Worm (Caenorhabditis elegans) whole organism, young adult: ENCODE measurements around the gene ZK757.1.

ENCODE experiments used
- B0019.2 ChIP-seq: fragments of 200-800 bp; sonication (Bioruptor generic); conservative IDR thresholded peaks from 2 replicates; pipeline ENCODE4 v1.3.6; 2022; ENCODE audit warnings: missing genetic modification reagents, missing genetic modification characterization, missing compliant biosample characterization
- B0035.1 ChIP-seq: sonication (generic microtip); optimal IDR thresholded peaks from 2 replicates; lab custom pipeline; 2016; ENCODE audit warnings: missing genetic modification characterization, mild to moderate bottlenecking, missing compliant biosample characterization, missing genotype, missing genetic modification reagents
- B0261.1 ChIP-seq: sonication (generic microtip); optimal IDR thresholded peaks from 2 replicates; lab custom pipeline; 2016; ENCODE audit warnings: mild to moderate bottlenecking, missing genetic modification characterization, moderate library complexity, missing compliant biosample characterization
- F10E7.11 ChIP-seq: sonication (generic microtip); optimal IDR thresholded peaks from 2 replicates; lab custom pipeline; 2017; ENCODE audit warnings: mild to moderate bottlenecking, missing genetic modification characterization, moderate library complexity, missing compliant biosample characterization
- F49E8.2 ChIP-seq: sonication (generic microtip); optimal IDR thresholded peaks from 3 replicates; lab custom pipeline; 2017; ENCODE audit warnings: missing genetic modification characterization, mild to moderate bottlenecking, missing compliant biosample characterization, antibody characterized with exemption, moderate library complexity; ENCODE audit not compliant: insufficient read depth
- K12H6.12 ChIP-seq: fragments of 200-800 bp; sonication (Bioruptor generic); optimal IDR thresholded peaks from 2 replicates; lab custom pipeline; 2018; ENCODE audit warnings: mild to moderate bottlenecking, missing genetic modification characterization, missing compliant biosample characterization
- T26A5.8 ChIP-seq: sonication (generic microtip); optimal IDR thresholded peaks from 2 replicates; lab custom pipeline; 2016; ENCODE audit warnings: missing genetic modification characterization, missing compliant biosample characterization
- atf-7 ChIP-seq: sonication (generic microtip); optimal IDR thresholded peaks from 2 replicates; lab custom pipeline; 2017; ENCODE audit warnings: mild to moderate bottlenecking, missing genetic modification characterization, missing compliant biosample characterization
- athp-1 ChIP-seq: sonication (generic microtip); optimal IDR thresholded peaks from 2 replicates; lab custom pipeline; 2017; ENCODE audit warnings: mild to moderate bottlenecking, missing genetic modification characterization, missing compliant biosample characterization
- bed-2 ChIP-seq: fragments of 200-800 bp; sonication (Bioruptor generic); IDR thresholded peaks from 2 replicates; pipeline ENCODE4 v1.3.6; 2022; ENCODE audit warnings: missing genetic modification reagents, missing genetic modification characterization, missing compliant biosample characterization
- cebp-1 ChIP-seq, 2 experiments: fragments of 200-800 bp in 1 of 2; sonication (Bioruptor generic) in 1 of 2; sonication (generic microtip) in 1 of 2; IDR thresholded peaks in 1 of 2; optimal IDR thresholded peaks in 1 of 2; 2 replicates each; pipeline versions ENCODE4 v1.3.6 to Lab custom; 2017 to 2022; ENCODE audit warnings: missing compliant biosample characterization in 2 of 2, missing genetic modification characterization in 2 of 2, mild to moderate bottlenecking in 1 of 2, missing genetic modification reagents in 1 of 2, moderate library complexity in 1 of 2
- cebp-2 ChIP-seq: fragments of 200-800 bp; sonication (Bioruptor generic); IDR thresholded peaks from 2 replicates; pipeline ENCODE4 v1.3.6; 2022; ENCODE audit warnings: missing genetic modification characterization, missing compliant biosample characterization
- ceh-100 ChIP-seq: fragments of 200-800 bp; sonication (Bioruptor generic); IDR thresholded peaks from 2 replicates; pipeline ENCODE4 v1.3.6; 2022; ENCODE audit warnings: missing genetic modification reagents, missing genetic modification characterization, missing compliant biosample characterization
- ceh-27 ChIP-seq: fragments of 200-800 bp; sonication (Bioruptor generic); optimal IDR thresholded peaks from 2 replicates; lab custom pipeline; 2018; ENCODE audit warnings: mild to moderate bottlenecking, missing genetic modification characterization, moderate library complexity, missing compliant biosample characterization
- ceh-58 ChIP-seq: fragments of 200-800 bp; sonication (Bioruptor generic); IDR thresholded peaks from 2 replicates; pipeline ENCODE4 v1.3.6; 2022; ENCODE audit warnings: missing genetic modification characterization, missing compliant biosample characterization
- ceh-91 ChIP-seq: fragments of 200-800 bp; sonication (Bioruptor generic); IDR thresholded peaks from 2 replicates; pipeline ENCODE4 v1.3.6; 2022; ENCODE audit warnings: missing genetic modification reagents, missing genetic modification characterization, missing compliant biosample characterization
- chd-7 ChIP-seq: sonication (generic microtip); optimal IDR thresholded peaks from 2 replicates; lab custom pipeline; 2016; ENCODE audit warnings: mild to moderate bottlenecking, missing genetic modification characterization, moderate library complexity, missing compliant biosample characterization
- fkh-3 ChIP-seq: sonication (generic microtip); optimal IDR thresholded peaks from 2 replicates; lab custom pipeline; 2016; ENCODE audit warnings: mild to moderate bottlenecking, missing genetic modification characterization, missing compliant biosample characterization
- hlh-26 ChIP-seq: fragments of 200-800 bp; sonication (Bioruptor generic); conservative IDR thresholded peaks from 2 replicates; pipeline ENCODE4 v1.3.6; 2022; ENCODE audit warnings: missing genetic modification reagents, missing genetic modification characterization, missing compliant biosample characterization
- hmg-1.2 ChIP-seq: fragments of 200-800 bp; sonication (Bioruptor generic); IDR thresholded peaks from 2 replicates; pipeline ENCODE4 v1.3.6; 2022; ENCODE audit warnings: missing genetic modification reagents, missing genetic modification characterization, missing compliant biosample characterization
- hsf-1 ChIP-seq: fragments of 200-800 bp; sonication (Bioruptor generic); IDR thresholded peaks from 2 replicates; pipeline ENCODE4 v1.3.6; 2022; ENCODE audit warnings: missing genetic modification reagents, missing genetic modification characterization, missing compliant biosample characterization
- lag-1 ChIP-seq: fragments of 200-800 bp; sonication (Bioruptor generic); IDR thresholded peaks from 2 replicates; pipeline ENCODE4 v1.3.6; 2022; ENCODE audit warnings: missing genetic modification reagents, missing genetic modification characterization, missing compliant biosample characterization
- let-526 ChIP-seq: fragments of 200-800 bp; sonication (Bioruptor generic); IDR thresholded peaks from 2 replicates; pipeline ENCODE4 v1.3.6; 2022; ENCODE audit warnings: missing genetic modification reagents, missing genetic modification characterization, missing compliant biosample characterization
- let-607 ChIP-seq, 2 experiments: fragments of 200-800 bp in 1 of 2; sonication (Bioruptor generic) in 1 of 2; sonication (generic microtip) in 1 of 2; optimal IDR thresholded peaks; 2 replicates each; lab custom pipeline; 2016 to 2018; ENCODE audit warnings: mild to moderate bottlenecking in 2 of 2, missing compliant biosample characterization in 2 of 2, missing genetic modification characterization in 2 of 2, moderate library complexity in 2 of 2, missing genotype in 1 of 2
- lin-35 ChIP-seq, 3 experiments: fragments of 150-350 bp in 2 of 3; sonication (generic microtip) in 1 of 3; optimal IDR thresholded peaks; 2 replicates each; lab custom pipeline; 2014 to 2018; ENCODE audit warnings: missing biosample characterization in 3 of 3, missing genetic modification characterization in 3 of 3, missing genetic modification reagents in 3 of 3
- madf-6 ChIP-seq: fragments of 200-800 bp; sonication (Bioruptor generic); IDR thresholded peaks from 2 replicates; pipeline ENCODE4 v1.3.6; 2022; ENCODE audit warnings: missing genetic modification reagents, missing genetic modification characterization, missing compliant biosample characterization
- madf-8 ChIP-seq: fragments of 200-800 bp; sonication (Bioruptor generic); conservative IDR thresholded peaks from 2 replicates; pipeline ENCODE4 v1.3.6; 2022; ENCODE audit warnings: missing genetic modification reagents, missing genetic modification characterization, missing compliant biosample characterization
- mel-28 ChIP-seq: sonication (generic microtip); optimal IDR thresholded peaks from 2 replicates; lab custom pipeline; 2016; ENCODE audit warnings: borderline replicate concordance, mild to moderate bottlenecking, missing genetic modification characterization, missing compliant biosample characterization
- nfyb-1 ChIP-seq: fragments of 200-800 bp; sonication (Bioruptor generic); IDR thresholded peaks from 2 replicates; pipeline ENCODE4 v1.3.6; 2022; ENCODE audit warnings: missing genetic modification reagents, missing genetic modification characterization, missing compliant biosample characterization
- nhr-179 ChIP-seq: sonication (generic microtip); optimal IDR thresholded peaks from 2 replicates; lab custom pipeline; 2016; ENCODE audit warnings: mild to moderate bottlenecking, missing genetic modification characterization, missing compliant biosample characterization
- nhr-90 ChIP-seq: sonication (generic microtip); optimal IDR thresholded peaks from 2 replicates; lab custom pipeline; 2016; ENCODE audit warnings: missing genotype, mild to moderate bottlenecking, missing genetic modification characterization, missing compliant biosample characterization
- pbrm-1 ChIP-seq: fragments of 200-800 bp; sonication (Bioruptor generic); IDR thresholded peaks from 2 replicates; pipeline ENCODE4 v1.3.6; 2022; ENCODE audit warnings: missing genetic modification reagents, missing genetic modification characterization, missing compliant biosample characterization
- pha-4 ChIP-seq: fragments of 150-350 bp; sonication (generic microtip); optimal IDR thresholded peaks from 2 replicates; lab custom pipeline; 2014; ENCODE audit warnings: missing biosample characterization, missing genetic modification reagents, missing genetic modification characterization
- sdz-38 ChIP-seq: sonication (generic microtip); optimal IDR thresholded peaks from 2 replicates; lab custom pipeline; 2016; ENCODE audit warnings: missing genotype, missing genetic modification characterization, missing compliant biosample characterization
- snpc-1.1 ChIP-seq: sonication (generic microtip); optimal IDR thresholded peaks from 2 replicates; lab custom pipeline; 2017; ENCODE audit warnings: missing genetic modification characterization, mild to moderate bottlenecking, missing compliant biosample characterization, antibody characterized with exemption, moderate library complexity, missing genotype, missing genetic modification reagents; ENCODE audit not compliant: insufficient read depth
- snpc-4 ChIP-seq, 5 experiments: fragments of 150-350 bp in 1 of 5; sonication (generic microtip) in 4 of 5; optimal IDR thresholded peaks; 2 replicates each; lab custom pipeline; 2014 to 2018; ENCODE audit warnings: missing genetic modification characterization in 5 of 5, missing biosample characterization in 3 of 5, antibody characterized with exemption in 2 of 5, mild to moderate bottlenecking in 2 of 5, missing compliant biosample characterization in 2 of 5, missing genotype in 2 of 5, moderate library complexity in 2 of 5, missing genetic modification reagents in 1 of 5
- somi-1 ChIP-seq: fragments of 200-800 bp; sonication (Bioruptor generic); optimal IDR thresholded peaks from 2 replicates; lab custom pipeline; 2018; ENCODE audit warnings: mild to moderate bottlenecking, missing genetic modification characterization, missing compliant biosample characterization
- zfh-2 ChIP-seq: fragments of 200-800 bp; sonication (Bioruptor generic); conservative IDR thresholded peaks from 2 replicates; pipeline ENCODE4 v1.3.6; 2022; ENCODE audit warnings: missing genetic modification reagents, missing genetic modification characterization, missing compliant biosample characterization
- ztf-18 ChIP-seq: sonication (generic microtip); optimal IDR thresholded peaks from 2 replicates; lab custom pipeline; 2016; ENCODE audit warnings: missing genotype, mild to moderate bottlenecking, missing genetic modification characterization, missing compliant biosample characterization
- ztf-25 ChIP-seq: fragments of 200-800 bp; sonication (Bioruptor generic); IDR thresholded peaks from 2 replicates; pipeline ENCODE4 v1.3.6; 2022; ENCODE audit warnings: missing genetic modification reagents, missing genetic modification characterization, missing compliant biosample characterization
- ztf-28 ChIP-seq: fragments of 200-800 bp; sonication (Bioruptor generic); IDR thresholded peaks from 2 replicates; pipeline ENCODE4 v1.3.6; 2022; ENCODE audit warnings: missing genetic modification reagents, missing genetic modification characterization, missing compliant biosample characterization
- ztf-6 ChIP-seq: fragments of 200-800 bp; sonication (Bioruptor generic); IDR thresholded peaks from 2 replicates; pipeline ENCODE4 v1.3.6; 2022; ENCODE audit warnings: missing genetic modification reagents, missing genetic modification characterization, missing compliant biosample characterization

Gene ZK757.1

ce11 chrIII:9832569-9832968, 38.4 kb downstream of the ZK757.1 start (continued):
- TF ChIP-seq ztf-6 (GFP tag; lab: Robert Waterston, UW) = no peak
- TF ChIP-seq madf-6 (GFP tag; lab: Robert Waterston, UW) = peak; percentile 59; the same call in 1 of the 2 replicates
- TF ChIP-seq snpc-4 (GFP tag; optimal IDR thresholded peaks at IDR 0.05; lab: Kevin White, UChicago) = no peak
- peak in 1 of 4 experiments; percentile 11 for TF ChIP-seq snpc-4 (tag; optimal IDR thresholded peaks at IDR 0.05; lab: Kevin White, UChicago)
- TF ChIP-seq hlh-26 (GFP tag; lab: Robert Waterston, UW) = no peak

- TF ChIP-seq lag-1 (GFP tag; lab: Robert Waterston, UW) (no peak), T26A5.8 (tag; lab: Kevin White, UChicago) (no peak), F10E7.11 (no peak), B0035.1 (tag; lab: Kevin White, UChicago) (no peak), madf-8 (GFP tag; lab: Robert Waterston, UW) (no peak), K12H6.12 (tag; lab: Kevin White, UChicago) (no peak), hsf-1 (no peak), ceh-58 (no peak), bed-2 (GFP tag; lab: Robert Waterston, UW) (no peak), B0261.1 (tag; lab: Kevin White, UChicago) (no peak), nfyb-1 (GFP tag; lab: Robert Waterston, UW) (no peak), athp-1 (tag; lab: Kevin White, UChicago) (no peak), ztf-18 (tag; lab: Kevin White, UChicago) (no peak), snpc-1.1 (tag; lab: Kevin White, UChicago) (no peak), pha-4 (no peak)
Measured at ce11 chrIII:9830502-9830901, 40.4 kb downstream of the ZK757.1 start, which contains the start of gene ZK632.12. Gene ZK632.12 (plus strand): TSS chrIII:9830802.

- TF ChIP-seq hsf-1 (no peak), ceh-100 (no peak), lin-35 (GFP tag; optimal IDR thresholded peaks at IDR 0.05; lab: Kevin White, UChicago) (no peak), pbrm-1 (GFP tag; lab: Robert Waterston, UW) (peak; percentile 56), sdz-38 (tag; lab: Kevin White, UChicago) (no peak), mel-28 (tag; lab: Kevin White, UChicago) (no peak), somi-1 (GFP tag; lab: Kevin White, UChicago) (no peak), nhr-179 (tag; lab: Kevin White, UChicago) (no peak), zfh-2 (no peak), let-607 (tag; optimal IDR thresholded peaks at IDR 0.05; lab: Kevin White, UChicago) (no peak), madf-6 (GFP tag; lab: Robert Waterston, UW) (peak; percentile 29; the same call in 1 of the 2 replicates), let-526 (GFP tag; lab: Robert Waterston, UW) (no peak), chd-7 (no peak), ceh-27 (GFP tag; lab: Kevin White, UChicago) (peak; percentile 20), atf-7 (no peak), B0019.2 (GFP tag; lab: Robert Waterston, UW) (no peak), nhr-90 (tag; lab: Kevin White, UChicago) (no peak), ceh-91 (peak; percentile 53), hmg-1.2 (GFP tag; lab: Robert Waterston, UW) (peak; percentile 44; the same call in 1 of the 2 replicates), cebp-2 (no peak), ztf-28 (no peak), cebp-1 (GFP tag; IDR thresholded peaks at IDR 0.05; lab: Robert Waterston, UW) (peak; percentile 91), cebp-1 (tag; optimal IDR thresholded peaks at IDR 0.05; lab: Kevin White, UChicago) (peak; percentile 89), F49E8.2 (tag; lab: Kevin White, UChicago) (peak; percentile 8), snpc-4 (GFP tag; optimal IDR thresholded peaks at IDR 0.05; lab: Kevin White, UChicago) (no peak), snpc-4 (tag; optimal IDR thresholded peaks at IDR 0.05; lab: Kevin White, UChicago) (peak in 2 of 4 experiments; percentile 16 to 42), ztf-25 (GFP tag; lab: Robert Waterston, UW) (no peak), fkh-3 (tag; lab: Kevin White, UChicago) (no peak)
Measured at ce11 chrIII:9827163-9827951, 43.6 kb downstream of the ZK757.1 start, which contains the start of the genes ZK632.10 and ZK632.11. Gene ZK632.10 (minus strand): TSS chrIII:9827722. Gene ZK632.11 (plus strand): TSS chrIII:9827915.
